Worm (Caenorhabditis elegans): Measurements from ENCODE around the gene dhs-23.

DNA sequence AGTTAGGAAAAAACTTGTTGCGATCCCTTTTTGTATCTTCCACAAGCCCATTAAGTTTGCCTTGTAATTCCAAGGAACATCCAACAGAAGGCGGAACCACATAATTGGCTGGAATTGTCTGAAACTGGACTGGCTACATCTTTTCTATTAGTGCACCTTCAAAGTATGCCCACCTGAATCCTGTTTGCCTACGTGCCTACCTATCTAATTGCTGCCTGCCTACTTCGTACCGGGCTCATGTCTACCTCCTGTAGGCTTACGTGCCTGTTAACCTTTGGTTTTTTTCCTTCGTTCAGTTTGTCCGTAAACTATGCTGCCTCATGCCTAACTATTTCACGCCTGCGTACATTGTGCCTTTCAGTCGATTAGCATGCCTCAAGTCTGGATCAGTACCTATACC, 43.6 kb upstream of the dhs-23 start, which contains the start of gene wrt-7:
- no peak for TF ChIP-seq pqm-1 (tag; optimal IDR thresholded peaks at IDR 0.05)
- TF ChIP-seq syd-9 (tag; optimal IDR thresholded peaks at IDR 0.05), result no peak
- TF ChIP-seq ttx-3 (tag; optimal IDR thresholded peaks at IDR 0.05), result no peak
- no peak for TF ChIP-seq nhr-11 (tag; optimal IDR thresholded peaks at IDR 0.05)
- TF ChIP-seq zip-5 (tag; optimal IDR thresholded peaks at IDR 0.05), result no peak
- TF ChIP-seq Y22D7AL.16 (tag; optimal IDR thresholded peaks at IDR 0.05), result no peak
